Fruit fly (Drosophila melanogaster) whole organism, embryonic: ENCODE data around the gene NT1.

Source experiments
- CG10267 ChIP-seq: fragments of 200-800 bp; sonication (Bioruptor generic); optimal IDR thresholded peaks from 2 replicates; lab custom pipeline; 2018; ENCODE audit warnings: missing biosample characterization, mild to moderate bottlenecking, missing genetic modification characterization, moderate library complexity
- CG10565 ChIP-seq: fragments of 200-800 bp; sonication (Bioruptor generic); optimal IDR thresholded peaks from 3 replicates; lab custom pipeline; 2016; ENCODE audit warnings: missing biosample characterization, mild to moderate bottlenecking, missing genetic modification characterization
- CG10979 ChIP-seq: fragments of 200-800 bp; sonication (Bioruptor generic); optimal IDR thresholded peaks from 2 replicates; lab custom pipeline; 2018; ENCODE audit warnings: missing biosample characterization, mild to moderate bottlenecking, missing genetic modification characterization, moderate library complexity
- CG11093 ChIP-seq: fragments of 200-800 bp; sonication (Bioruptor generic); IDR thresholded peaks from 3 replicates; pipeline ENCODE4 v1.3.6; 2022; ENCODE audit warnings: missing biosample characterization, missing genetic modification characterization
- CG12219 ChIP-seq: fragments of 200-800 bp; sonication (Bioruptor generic); optimal IDR thresholded peaks from 3 replicates; lab custom pipeline; 2018; ENCODE audit warnings: missing biosample characterization, mild to moderate bottlenecking, missing genetic modification characterization
- CG13287 ChIP-seq: fragments of 200-800 bp; sonication (Bioruptor generic); IDR thresholded peaks from 2 replicates; pipeline ENCODE4 v1.3.6; 2022; ENCODE audit warnings: missing biosample characterization, missing genetic modification characterization; ENCODE audit not compliant: partially characterized antibody
- CG13624 ChIP-seq: fragments of 200-800 bp; sonication (Bioruptor generic); optimal IDR thresholded peaks from 2 replicates; lab custom pipeline; 2016; ENCODE audit warnings: missing biosample characterization, missing genetic modification characterization
- CG14050 ChIP-seq: fragments of 200-800 bp; sonication (Bioruptor generic); IDR thresholded peaks from 3 replicates; pipeline ENCODE4 v1.3.6; 2022; ENCODE audit warnings: missing biosample characterization, missing genetic modification characterization
- CG14667 ChIP-seq: fragments of 200-800 bp; sonication (Bioruptor generic); IDR thresholded peaks from 2 replicates; pipeline ENCODE4 v1.3.6; 2022; ENCODE audit warnings: missing biosample characterization, missing genetic modification characterization
- CG15011 ChIP-seq: fragments of 200-800 bp; sonication (Bioruptor generic); optimal IDR thresholded peaks from 3 replicates; lab custom pipeline; 2018; ENCODE audit warnings: missing biosample characterization, mild to moderate bottlenecking, missing genetic modification characterization
- CG16813 ChIP-seq: fragments of 200-800 bp; sonication (Bioruptor generic); IDR thresholded peaks from 3 replicates; pipeline ENCODE4 v1.3.6; 2022; ENCODE audit warnings: missing biosample characterization, missing genetic modification characterization; ENCODE audit not compliant: partially characterized antibody
- CG1792 ChIP-seq: fragments of 200-800 bp; sonication (Bioruptor generic); optimal IDR thresholded peaks from 2 replicates; lab custom pipeline; 2016; ENCODE audit warnings: missing biosample characterization, missing genetic modification characterization
- CG18764 ChIP-seq: fragments of 200-800 bp; sonication (Bioruptor generic); optimal IDR thresholded peaks from 3 replicates; lab custom pipeline; 2016; ENCODE audit warnings: missing biosample characterization, missing genetic modification characterization
- CG2712 ChIP-seq: fragments of 200-800 bp; optimal IDR thresholded peaks from 3 replicates; lab custom pipeline; 2019; ENCODE audit warnings: missing biosample characterization, mild to moderate bottlenecking, missing genetic modification characterization, moderate library complexity
- CG30431 ChIP-seq: fragments of 200-800 bp; sonication (Bioruptor generic); optimal IDR thresholded peaks from 2 replicates; lab custom pipeline; 2017; ENCODE audit warnings: missing biosample characterization, missing genetic modification characterization
- CG33213 ChIP-seq: fragments of 200-800 bp; sonication (Bioruptor generic); optimal IDR thresholded peaks from 3 replicates; lab custom pipeline; 2016; ENCODE audit warnings: missing biosample characterization, missing genetic modification characterization
- CG42726 ChIP-seq: fragments of 200-800 bp; sonication (Bioruptor generic); IDR thresholded peaks from 2 replicates; pipeline ENCODE4 v1.3.6; 2022; ENCODE audit warnings: missing biosample characterization, missing genetic modification characterization; ENCODE audit not compliant: partially characterized antibody
- CG4328 ChIP-seq: fragments of 200-800 bp; sonication (Bioruptor generic); optimal IDR thresholded peaks from 3 replicates; lab custom pipeline; 2017; ENCODE audit warnings: missing biosample characterization, missing genetic modification reagents, missing genetic modification characterization
- CG4404 ChIP-seq: fragments of 200-800 bp; sonication (Bioruptor generic); IDR thresholded peaks from 2 replicates; pipeline ENCODE4 v1.3.6; 2022; ENCODE audit warnings: missing biosample characterization, missing genetic modification characterization
- CG4854 ChIP-seq: fragments of 200-800 bp; sonication (Bioruptor generic); optimal IDR thresholded peaks from 2 replicates; lab custom pipeline; 2016; ENCODE audit warnings: missing biosample characterization, missing genetic modification characterization, inconsistent platforms
- CG6254 ChIP-seq: fragments of 200-800 bp; sonication (Bioruptor generic); optimal IDR thresholded peaks from 3 replicates; lab custom pipeline; 2017; ENCODE audit warnings: mild to moderate bottlenecking, missing biosample characterization, missing genetic modification reagents, missing genetic modification characterization
- CG6654 ChIP-seq: fragments of 200-800 bp; sonication (Bioruptor generic); optimal IDR thresholded peaks from 2 replicates; lab custom pipeline; 2017; ENCODE audit warnings: missing biosample characterization, mild to moderate bottlenecking, missing genetic modification characterization
- CG6683 ChIP-seq: fragments of 200-800 bp; sonication (Bioruptor generic); optimal IDR thresholded peaks from 2 replicates; lab custom pipeline; 2017; ENCODE audit warnings: missing biosample characterization, mild to moderate bottlenecking, missing genetic modification characterization, missing genetic modification reagents
- CG6689 ChIP-seq: fragments of 200-800 bp; sonication (Bioruptor generic); IDR thresholded peaks from 2 replicates; pipeline ENCODE4 v1.3.6; 2022; ENCODE audit warnings: missing biosample characterization, missing genetic modification characterization
- CG6813 ChIP-seq: fragments of 200-800 bp; sonication (Bioruptor generic); optimal IDR thresholded peaks from 2 replicates; lab custom pipeline; 2017; ENCODE audit warnings: missing biosample characterization, missing genetic modification characterization, mild to moderate bottlenecking, moderate library complexity, missing genetic modification reagents
- CG7928 ChIP-seq: fragments of 200-800 bp; sonication (Bioruptor generic); optimal IDR thresholded peaks from 2 replicates; lab custom pipeline; 2017; ENCODE audit warnings: missing biosample characterization, mild to moderate bottlenecking, missing genetic modification characterization
- CG7963 ChIP-seq: fragments of 200-800 bp; sonication (Bioruptor generic); IDR thresholded peaks from 3 replicates; pipeline ENCODE4 v1.3.6; 2022; ENCODE audit warnings: missing biosample characterization, missing genetic modification characterization; ENCODE audit not compliant: partially characterized antibody
- CG8290 ChIP-seq, 3 experiments: fragments of 200-800 bp; sonication (Bioruptor generic); optimal IDR thresholded peaks; 2 replicates each; lab custom pipeline; 2016 to 2019; ENCODE audit warnings: missing biosample characterization in 3 of 3, missing genetic modification characterization in 3 of 3, mild to moderate bottlenecking in 2 of 3, moderate library complexity in 1 of 3
- CG8359 ChIP-seq: fragments of 200-800 bp; sonication (Bioruptor generic); optimal IDR thresholded peaks from 2 replicates; lab custom pipeline; 2017; ENCODE audit warnings: missing biosample characterization, mild to moderate bottlenecking, missing genetic modification characterization, borderline replicate concordance
- CG8765 ChIP-seq: fragments of 200-800 bp; sonication (Bioruptor generic); IDR thresholded peaks from 2 replicates; pipeline ENCODE4 v1.3.6; 2022; ENCODE audit warnings: missing biosample characterization, missing genetic modification characterization
- CG9817 ChIP-seq: fragments of 200-800 bp; sonication (Bioruptor generic); optimal IDR thresholded peaks from 2 replicates; lab custom pipeline; 2018; ENCODE audit warnings: missing biosample characterization, mild to moderate bottlenecking, missing genetic modification characterization, moderate library complexity
- HmgD ChIP-seq: fragments of 200-800 bp; sonication (Bioruptor generic); optimal IDR thresholded peaks from 3 replicates; lab custom pipeline; 2016; ENCODE audit warnings: missing biosample characterization, missing genetic modification characterization
- HmgZ ChIP-seq: fragments of 200-800 bp; sonication (Bioruptor generic); optimal IDR thresholded peaks from 2 replicates; lab custom pipeline; 2018; ENCODE audit warnings: missing biosample characterization, mild to moderate bottlenecking, missing genetic modification characterization
- Kr ChIP-seq: fragments of 200-800 bp; sonication (Bioruptor generic); optimal IDR thresholded peaks from 2 replicates; lab custom pipeline; 2017; ENCODE audit warnings: missing biosample characterization, mild to moderate bottlenecking, missing genetic modification characterization
- Lhr ChIP-seq: fragments of 200-800 bp; sonication (Bioruptor generic); optimal IDR thresholded peaks from 3 replicates; lab custom pipeline; 2017; ENCODE audit warnings: mild to moderate bottlenecking, missing biosample characterization, missing genetic modification reagents, missing genetic modification characterization
- Meics ChIP-seq: fragments of 200-800 bp; sonication (Bioruptor generic); optimal IDR thresholded peaks from 2 replicates; lab custom pipeline; 2017; ENCODE audit warnings: missing biosample characterization, mild to moderate bottlenecking, missing genetic modification characterization
- Mes4 ChIP-seq: fragments of 200-800 bp; sonication (Bioruptor generic); optimal IDR thresholded peaks from 2 replicates; lab custom pipeline; 2016; ENCODE audit warnings: missing biosample characterization, missing genetic modification characterization
- Scr ChIP-seq: fragments of 200-800 bp; sonication (Bioruptor generic); IDR thresholded peaks from 2 replicates; pipeline ENCODE4 v1.3.6; 2022; ENCODE audit warnings: missing biosample characterization, missing genetic modification characterization; ENCODE audit not compliant: partially characterized antibody
- chn ChIP-seq: fragments of 200-800 bp; sonication (Bioruptor generic); optimal IDR thresholded peaks from 2 replicates; lab custom pipeline; 2016; ENCODE audit warnings: missing biosample characterization, missing genetic modification characterization
- dysf ChIP-seq: fragments of 200-800 bp; sonication (Bioruptor generic); IDR thresholded peaks from 3 replicates; pipeline ENCODE4 v1.3.6; 2022; ENCODE audit warnings: missing biosample characterization, missing genetic modification characterization
- en ChIP-seq: fragments of 200-800 bp; sonication (Bioruptor generic); optimal IDR thresholded peaks from 2 replicates; lab custom pipeline; 2016; ENCODE audit warnings: missing biosample characterization, missing genetic modification characterization
- fru ChIP-seq: fragments of >200 bp; optimal IDR thresholded peaks from 2 replicates; lab custom pipeline; 2017
- gsb-n ChIP-seq: fragments of 200-800 bp; sonication (Bioruptor generic); optimal IDR thresholded peaks from 3 replicates; lab custom pipeline; 2018; ENCODE audit warnings: missing biosample characterization, mild to moderate bottlenecking, missing genetic modification characterization
- kah ChIP-seq: fragments of 200-800 bp; sonication (Bioruptor generic); optimal IDR thresholded peaks from 2 replicates; lab custom pipeline; 2018; ENCODE audit warnings: missing biosample characterization, mild to moderate bottlenecking, missing genetic modification characterization
- lmd ChIP-seq: fragments of 200-800 bp; sonication (Bioruptor generic); IDR thresholded peaks from 2 replicates; pipeline ENCODE4 v1.3.6; 2022; ENCODE audit warnings: missing biosample characterization, missing genetic modification characterization
- p53 ChIP-seq: fragments of 200-800 bp; sonication (Bioruptor generic); optimal IDR thresholded peaks from 2 replicates; lab custom pipeline; 2016; ENCODE audit warnings: missing biosample characterization, missing genetic modification characterization
- sens-2 ChIP-seq: fragments of 200-800 bp; sonication (Bioruptor generic); IDR thresholded peaks from 2 replicates; pipeline ENCODE4 v1.3.6; 2022; ENCODE audit warnings: missing biosample characterization, missing genetic modification characterization
- slbo ChIP-seq: fragments of 200-800 bp; sonication (Bioruptor generic); IDR thresholded peaks from 2 replicates; pipeline ENCODE4 v1.3.6; 2022; ENCODE audit warnings: missing biosample characterization, missing genetic modification characterization
- slou ChIP-seq: fragments of 200-800 bp; sonication (Bioruptor generic); optimal IDR thresholded peaks from 3 replicates; lab custom pipeline; 2016; ENCODE audit warnings: missing biosample characterization, missing genetic modification characterization
- tup ChIP-seq: fragments of 200-800 bp; sonication (Bioruptor generic); optimal IDR thresholded peaks from 2 replicates; lab custom pipeline; 2016; ENCODE audit warnings: missing biosample characterization, mild to moderate bottlenecking, missing genetic modification characterization, moderate library complexity

Gene NT1

dm6 chr3L:4533941-4534340, 25.7 kb upstream of the NT1 start (continued):
- TF ChIP-seq CG7963 (GFP tag; lab: Robert Waterston, UW) (no peak), Scr (GFP tag; lab: Robert Waterston, UW) (no peak), CG2712 (tag; lab: Kevin White, UChicago) (peak; percentile 69), CG7928 (GFP tag; lab: Kevin White, UChicago) (no peak), CG42726 (GFP tag; lab: Robert Waterston, UW) (no peak), kah (GFP tag; lab: Kevin White, UChicago) (peak; percentile 35), CG10267 (tag; lab: Kevin White, UChicago) (peak; percentile 23), p53 (GFP tag; lab: Kevin White, UChicago) (no peak), gsb-n (tag; lab: Kevin White, UChicago) (no peak), CG14050 (GFP tag; lab: Robert Waterston, UW) (peak; percentile 25; the same call in 1 of the 3 replicates), CG10565 (GFP tag; lab: Kevin White, UChicago) (no peak), CG6813 (no peak), CG33213 (GFP tag; lab: Kevin White, UChicago) (no peak), CG1792 (GFP tag; lab: Kevin White, UChicago) (no peak), chn (GFP tag; lab: Kevin White, UChicago) (no peak), fru (no peak), CG6683 (GFP tag; lab: Kevin White, UChicago) (no peak), HmgZ (tag; lab: Kevin White, UChicago) (no peak), CG6689 (GFP tag; lab: Robert Waterston, UW) (peak; percentile 38; the same call in 1 of the 2 replicates), CG4328 (GFP tag; lab: Kevin White, UChicago) (no peak), dysf (GFP tag; lab: Robert Waterston, UW) (no peak; the same call in 2 of the 3 replicates), sens-2 (no peak), CG12219 (no peak), tup (GFP tag; lab: Kevin White, UChicago) (no peak), CG13287 (GFP tag; lab: Robert Waterston, UW) (no peak), CG9817 (peak; percentile 0), CG6654 (no peak), lmd (GFP tag; lab: Robert Waterston, UW) (0 out of 2 replicates have a peak, but pooled peaks have one; percentile 10), CG18764 (GFP tag; lab: Kevin White, UChicago) (no peak), CG14667 (no peak), Kr (GFP tag; lab: Kevin White, UChicago) (no peak), slou (GFP tag; lab: Kevin White, UChicago) (no peak), CG4854 (GFP tag; lab: Kevin White, UChicago) (no peak), CG11093 (GFP tag; lab: Robert Waterston, UW) (0 out of 3 replicates have a peak, but pooled peaks have one; percentile 11), slbo (GFP tag; lab: Robert Waterston, UW) (peak; percentile 41), CG13624 (GFP tag; lab: Kevin White, UChicago) (no peak), HmgD (GFP tag; lab: Kevin White, UChicago) (no peak), Meics (GFP tag; lab: Kevin White, UChicago) (peak; percentile 4), CG15011 (GFP tag; lab: Kevin White, UChicago) (no peak), Lhr (no peak), CG8290 (GFP tag; optimal IDR thresholded peaks at IDR 0.05; lab: Kevin White, UChicago) (no peak), CG8290 (tag; optimal IDR thresholded peaks at IDR 0.05; lab: Kevin White, UChicago) (no peak), CG30431 (GFP tag; lab: Kevin White, UChicago) (no peak), en (GFP tag; lab: Kevin White, UChicago) (no peak), Mes4 (GFP tag; lab: Kevin White, UChicago) (no peak), CG4404 (GFP tag; lab: Robert Waterston, UW) (no peak), CG6254 (peak; percentile 32), CG8765 (no peak), CG10979 (tag; lab: Kevin White, UChicago) (peak; percentile 63), CG16813 (GFP tag; lab: Robert Waterston, UW) (no peak), CG8359 (GFP tag; lab: Kevin White, UChicago) (no peak)
